Fruit fly (Drosophila melanogaster) whole organism, embryonic: ENCODE measurements around the gene msopa.
A peak's percentile ranks its signal among the peaks of the same experiment; 100 is the strongest.

Source experiments
- Atf3 ChIP-seq: fragments of 200-800 bp; sonication (Bioruptor generic); optimal IDR thresholded peaks from 3 replicates; lab custom pipeline; 2016; ENCODE audit warnings: missing biosample characterization, missing genetic modification characterization
- BtbVII ChIP-seq: fragments of 200-800 bp; sonication (Bioruptor generic); optimal IDR thresholded peaks from 3 replicates; lab custom pipeline; 2017; ENCODE audit warnings: missing biosample characterization, mild to moderate bottlenecking, missing genetic modification characterization
- CG10565 ChIP-seq: fragments of 200-800 bp; sonication (Bioruptor generic); optimal IDR thresholded peaks from 3 replicates; lab custom pipeline; 2016; ENCODE audit warnings: missing biosample characterization, mild to moderate bottlenecking, missing genetic modification characterization
- CG10979 ChIP-seq: fragments of 200-800 bp; sonication (Bioruptor generic); optimal IDR thresholded peaks from 2 replicates; lab custom pipeline; 2018; ENCODE audit warnings: missing biosample characterization, mild to moderate bottlenecking, missing genetic modification characterization, moderate library complexity
- CG11093 ChIP-seq: fragments of 200-800 bp; sonication (Bioruptor generic); IDR thresholded peaks from 3 replicates; pipeline ENCODE4 v1.3.6; 2022; ENCODE audit warnings: missing biosample characterization, missing genetic modification characterization
- CG11696 ChIP-seq: fragments of 200-800 bp; sonication (Bioruptor generic); IDR thresholded peaks from 2 replicates; pipeline ENCODE4 v1.3.6; 2022; ENCODE audit warnings: missing biosample characterization, missing genetic modification characterization
- CG12236 ChIP-seq: fragments of 200-800 bp; sonication (Bioruptor generic); optimal IDR thresholded peaks from 2 replicates; lab custom pipeline; 2016; ENCODE audit warnings: missing biosample characterization, missing genetic modification characterization
- CG12769 ChIP-seq: fragments of 200-800 bp; sonication (Bioruptor generic); optimal IDR thresholded peaks from 2 replicates; lab custom pipeline; 2019; ENCODE audit warnings: missing biosample characterization, mild to moderate bottlenecking, missing genetic modification characterization, moderate library complexity
- CG14050 ChIP-seq: fragments of 200-800 bp; sonication (Bioruptor generic); IDR thresholded peaks from 3 replicates; pipeline ENCODE4 v1.3.6; 2022; ENCODE audit warnings: missing biosample characterization, missing genetic modification characterization
- CG15073 ChIP-seq: fragments of 200-800 bp; sonication (Bioruptor generic); optimal IDR thresholded peaks from 2 replicates; lab custom pipeline; 2016; ENCODE audit warnings: missing biosample characterization, missing genetic modification characterization
- CG1529 ChIP-seq: fragments of 200-800 bp; sonication (Bioruptor generic); optimal IDR thresholded peaks from 3 replicates; lab custom pipeline; 2018; ENCODE audit warnings: missing biosample characterization, missing genetic modification characterization
- CG16815 ChIP-seq: fragments of 200-800 bp; sonication (Bioruptor generic); optimal IDR thresholded peaks from 3 replicates; lab custom pipeline; 2017; ENCODE audit warnings: missing biosample characterization, mild to moderate bottlenecking, missing genetic modification characterization
- CG2129 ChIP-seq: fragments of 200-800 bp; sonication (Bioruptor generic); IDR thresholded peaks from 2 replicates; pipeline ENCODE4 v1.3.6; 2022; ENCODE audit warnings: missing biosample characterization, missing genetic modification characterization; ENCODE audit not compliant: partially characterized antibody
- CG2875 ChIP-seq: fragments of 200-800 bp; sonication (Bioruptor generic); optimal IDR thresholded peaks from 2 replicates; lab custom pipeline; 2017; ENCODE audit warnings: missing biosample characterization, mild to moderate bottlenecking, missing genetic modification characterization, missing genetic modification reagents
- CG30431 ChIP-seq: fragments of 200-800 bp; sonication (Bioruptor generic); optimal IDR thresholded peaks from 2 replicates; lab custom pipeline; 2017; ENCODE audit warnings: missing biosample characterization, missing genetic modification characterization
- CG31388 ChIP-seq: fragments of 200-800 bp; sonication (Bioruptor generic); optimal IDR thresholded peaks from 2 replicates; lab custom pipeline; 2016; ENCODE audit warnings: missing biosample characterization, missing genetic modification characterization
- CG32767 ChIP-seq: fragments of 200-800 bp; sonication (Bioruptor generic); IDR thresholded peaks from 2 replicates; pipeline ENCODE4 v1.3.6; 2022; ENCODE audit warnings: missing biosample characterization, missing genetic modification characterization
- CG3281 ChIP-seq: fragments of 200-800 bp; sonication (Bioruptor generic); optimal IDR thresholded peaks from 3 replicates; lab custom pipeline; 2017; ENCODE audit warnings: missing biosample characterization, mild to moderate bottlenecking, missing genetic modification characterization
- CG33557 ChIP-seq: fragments of 200-800 bp; sonication (Bioruptor generic); optimal IDR thresholded peaks from 2 replicates; lab custom pipeline; 2019; ENCODE audit warnings: missing biosample characterization, mild to moderate bottlenecking, missing genetic modification characterization, moderate library complexity
- CG3847 ChIP-seq: fragments of 200-800 bp; sonication (Bioruptor generic); IDR thresholded peaks from 2 replicates; pipeline ENCODE4 v1.3.6; 2022; ENCODE audit warnings: missing biosample characterization, missing genetic modification characterization
- CG5180 ChIP-seq: fragments of 200-800 bp; sonication (Bioruptor generic); optimal IDR thresholded peaks from 3 replicates; lab custom pipeline; 2017; ENCODE audit warnings: missing biosample characterization, missing genetic modification characterization, mild to moderate bottlenecking, moderate library complexity, missing genetic modification reagents
- CG6272 ChIP-seq: fragments of 200-800 bp; sonication (Bioruptor generic); IDR thresholded peaks from 2 replicates; pipeline ENCODE4 v1.3.6; 2022; ENCODE audit warnings: missing biosample characterization, missing genetic modification characterization
- D19A ChIP-seq: fragments of 200-800 bp; optimal IDR thresholded peaks from 3 replicates; lab custom pipeline; 2019; ENCODE audit warnings: missing biosample characterization, mild to moderate bottlenecking, missing genetic modification characterization, moderate library complexity
- Deaf1 ChIP-seq: fragments of 200-800 bp; optimal IDR thresholded peaks from 3 replicates; lab custom pipeline; 2019; ENCODE audit warnings: missing biosample characterization, mild to moderate bottlenecking, missing genetic modification characterization, moderate library complexity
- Fer3 ChIP-seq: fragments of 200-800 bp; sonication (Bioruptor generic); optimal IDR thresholded peaks from 2 replicates; lab custom pipeline; 2018; ENCODE audit warnings: missing biosample characterization, mild to moderate bottlenecking, missing genetic modification characterization, moderate library complexity
- H15 ChIP-seq: fragments of 200-800 bp; sonication (Bioruptor generic); IDR thresholded peaks from 3 replicates; pipeline ENCODE4 v1.3.6; 2022; ENCODE audit warnings: missing biosample characterization, missing genetic modification characterization
- HHEX ChIP-seq: fragments of 200-800 bp; sonication (Bioruptor generic); optimal IDR thresholded peaks from 3 replicates; lab custom pipeline; 2017; ENCODE audit warnings: missing biosample characterization, mild to moderate bottlenecking, missing genetic modification characterization, missing genetic modification reagents
- HLHmδ ChIP-seq: fragments of 200-800 bp; sonication (Bioruptor generic); optimal IDR thresholded peaks from 2 replicates; lab custom pipeline; 2018; ENCODE audit warnings: missing biosample characterization, mild to moderate bottlenecking, missing genetic modification characterization, moderate library complexity
- Hand ChIP-seq: fragments of 200-800 bp; sonication (Bioruptor generic); optimal IDR thresholded peaks from 2 replicates; lab custom pipeline; 2017; ENCODE audit warnings: mild to moderate bottlenecking, missing biosample characterization, missing genetic modification reagents, missing genetic modification characterization
- Jarid2 ChIP-seq: fragments of 200-800 bp; sonication (Bioruptor generic); optimal IDR thresholded peaks from 3 replicates; lab custom pipeline; 2017; ENCODE audit warnings: mild to moderate bottlenecking, missing biosample characterization, missing genetic modification reagents, missing genetic modification characterization
- Lhr ChIP-seq: fragments of 200-800 bp; sonication (Bioruptor generic); optimal IDR thresholded peaks from 3 replicates; lab custom pipeline; 2017; ENCODE audit warnings: mild to moderate bottlenecking, missing biosample characterization, missing genetic modification reagents, missing genetic modification characterization
- Nf-YC ChIP-seq: fragments of 200-800 bp; optimal IDR thresholded peaks from 3 replicates; lab custom pipeline; 2019; ENCODE audit warnings: missing biosample characterization, mild to moderate bottlenecking, missing genetic modification characterization, moderate library complexity
- Ptx1 ChIP-seq: fragments of 200-800 bp; sonication (Bioruptor generic); IDR thresholded peaks from 2 replicates; pipeline ENCODE4 v1.3.6; 2022; ENCODE audit warnings: missing biosample characterization, missing genetic modification characterization
- Sin3A ChIP-seq: fragments of >200 bp; optimal IDR thresholded peaks from 2 replicates; lab custom pipeline; 2018
- Sry-δ ChIP-seq: fragments of 200-800 bp; sonication (Bioruptor generic); optimal IDR thresholded peaks from 2 replicates; lab custom pipeline; 2016; ENCODE audit warnings: missing biosample characterization, missing genetic modification characterization
- bcd ChIP-seq: fragments of 200-800 bp; sonication (Bioruptor generic); optimal IDR thresholded peaks from 2 replicates; lab custom pipeline; 2017; ENCODE audit warnings: missing biosample characterization, mild to moderate bottlenecking, missing genetic modification characterization
- chm ChIP-seq: fragments of 200-800 bp; sonication (Bioruptor generic); IDR thresholded peaks from 2 replicates; pipeline ENCODE4 v1.3.6; 2022; ENCODE audit warnings: missing biosample characterization, missing genetic modification characterization
- da ChIP-seq: fragments of 200-800 bp; sonication (Bioruptor generic); optimal IDR thresholded peaks from 2 replicates; lab custom pipeline; 2016; ENCODE audit warnings: missing biosample characterization, missing genetic modification characterization
- dimm ChIP-seq: fragments of 200-800 bp; sonication (Bioruptor generic); IDR thresholded peaks from 2 replicates; pipeline ENCODE4 v1.3.6; 2022; ENCODE audit warnings: missing biosample characterization, missing genetic modification characterization
- ems ChIP-seq: fragments of 200-800 bp; sonication (Bioruptor generic); optimal IDR thresholded peaks from 3 replicates; lab custom pipeline; 2016; ENCODE audit warnings: missing biosample characterization, missing genetic modification characterization
- fd102C ChIP-seq: fragments of 200-800 bp; sonication (Bioruptor generic); optimal IDR thresholded peaks from 2 replicates; lab custom pipeline; 2018; ENCODE audit warnings: missing biosample characterization, mild to moderate bottlenecking, missing genetic modification characterization, moderate library complexity
- fd96Cb ChIP-seq: fragments of 200-800 bp; sonication (Bioruptor generic); optimal IDR thresholded peaks from 2 replicates; lab custom pipeline; 2018; ENCODE audit warnings: missing biosample characterization, mild to moderate bottlenecking, missing genetic modification characterization, moderate library complexity
- grau ChIP-seq: fragments of 200-800 bp; optimal IDR thresholded peaks from 3 replicates; lab custom pipeline; 2019; ENCODE audit warnings: missing biosample characterization, mild to moderate bottlenecking, missing genetic modification characterization, moderate library complexity
- gro ChIP-seq: fragments of 200-800 bp; sonication (Bioruptor generic); optimal IDR thresholded peaks from 2 replicates; lab custom pipeline; 2016; ENCODE audit warnings: missing biosample characterization, missing genetic modification characterization
- ham ChIP-seq: fragments of 200-800 bp; sonication (Bioruptor generic); IDR thresholded peaks from 2 replicates; pipeline ENCODE4 v1.3.6; 2022; ENCODE audit warnings: missing biosample characterization, missing genetic modification characterization
- ranshi ChIP-seq: fragments of 200-800 bp; sonication (Bioruptor generic); IDR thresholded peaks from 2 replicates; pipeline ENCODE4 v1.3.6; 2022; ENCODE audit warnings: missing biosample characterization, missing genetic modification characterization
- row ChIP-seq: fragments of 200-800 bp; sonication (Bioruptor generic); IDR thresholded peaks from 3 replicates; pipeline ENCODE4 v1.3.6; 2022; ENCODE audit warnings: missing biosample characterization, missing genetic modification characterization
- salm ChIP-seq: fragments of 200-800 bp; sonication (Bioruptor generic); optimal IDR thresholded peaks from 2 replicates; lab custom pipeline; 2018; ENCODE audit warnings: missing biosample characterization, mild to moderate bottlenecking, missing genetic modification characterization
- scrt ChIP-seq: fragments of 200-800 bp; sonication (Bioruptor generic); optimal IDR thresholded peaks from 2 replicates; lab custom pipeline; 2018; ENCODE audit warnings: missing biosample characterization, mild to moderate bottlenecking, missing genetic modification characterization, moderate library complexity
- tup ChIP-seq: fragments of 200-800 bp; sonication (Bioruptor generic); optimal IDR thresholded peaks from 2 replicates; lab custom pipeline; 2016; ENCODE audit warnings: missing biosample characterization, mild to moderate bottlenecking, missing genetic modification characterization, moderate library complexity
- zfh2 ChIP-seq: fragments of 200-800 bp; sonication (Bioruptor generic); optimal IDR thresholded peaks from 2 replicates; lab custom pipeline; 2016; ENCODE audit warnings: missing biosample characterization, missing genetic modification characterization

The msopa gene

DNA sequence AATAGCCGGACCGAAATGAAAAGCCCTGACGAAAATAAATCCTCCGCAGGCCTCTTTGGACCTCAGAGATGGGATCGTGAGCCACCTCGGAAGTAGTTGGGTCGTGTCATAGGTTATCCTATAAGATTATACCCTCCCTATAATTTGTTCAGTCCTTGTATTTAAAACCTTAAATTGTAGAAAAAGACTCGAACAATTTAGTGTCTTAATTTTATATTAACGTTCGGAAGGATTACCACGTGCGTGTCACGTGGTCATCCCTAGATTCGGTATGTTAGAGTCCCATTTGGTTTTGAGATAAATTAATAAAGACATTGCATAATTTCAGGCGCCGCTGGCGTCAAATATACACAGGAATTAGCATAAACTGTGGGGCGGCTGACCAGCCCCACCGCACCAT is 4.5 kb upstream of the msopa start (continued):
- TF ChIP-seq CG16815 (GFP tag; lab: Kevin White, UChicago) (peak; percentile 30), da (GFP tag; lab: Kevin White, UChicago) (peak; percentile 12), Sin3A (lab: Kevin White, UChicago) (no peak), CG14050 (GFP tag; lab: Robert Waterston, UW) (peak; percentile 26; the same call in 1 of the 3 replicates), CG15073 (GFP tag; lab: Kevin White, UChicago) (no peak), ems (peak; percentile 47), BtbVII (GFP tag; lab: Kevin White, UChicago) (no peak), Fer3 (tag; lab: Kevin White, UChicago) (peak; percentile 52), CG10565 (GFP tag; lab: Kevin White, UChicago) (no peak), Ptx1 (peak; percentile 60), CG2875 (GFP tag; lab: Kevin White, UChicago) (peak; percentile 30), salm (no peak), gro (GFP tag; lab: Kevin White, UChicago) (peak; percentile 48), fd96Cb (tag; lab: Kevin White, UChicago) (peak; percentile 26), row (peak; percentile 84), Nf-YC (no peak), dimm (no peak), CG33557 (peak; percentile 10), scrt (peak; percentile 5), Deaf1 (tag; lab: Kevin White, UChicago) (peak; percentile 23), CG11696 (GFP tag; lab: Robert Waterston, UW) (peak; percentile 55; the same call in 1 of the 2 replicates), bcd (GFP tag; lab: Kevin White, UChicago) (peak; percentile 50), HLHmδ (GFP tag; lab: Kevin White, UChicago) (no peak), CG10979 (tag; lab: Kevin White, UChicago) (peak; percentile 67), CG5180 (GFP tag; lab: Kevin White, UChicago) (no peak), CG31388 (no peak), fd102C (no peak), ham (GFP tag; lab: Robert Waterston, UW) (no peak), Hand (GFP tag; lab: Kevin White, UChicago) (no peak), D19A (tag; lab: Kevin White, UChicago) (peak; percentile 39), CG6272 (GFP tag; lab: Robert Waterston, UW) (0 out of 2 replicates have a peak, but pooled peaks have one; percentile 22), CG2129 (GFP tag; lab: Robert Waterston, UW) (peak; percentile 92), CG3847 (GFP tag; lab: Robert Waterston, UW) (peak; percentile 49; the same call in 1 of the 2 replicates), Jarid2 (GFP tag; lab: Kevin White, UChicago) (no peak), tup (GFP tag; lab: Kevin White, UChicago) (peak; percentile 21), CG11093 (GFP tag; lab: Robert Waterston, UW) (no peak), CG30431 (peak; percentile 28), Atf3 (GFP tag; lab: Kevin White, UChicago) (no peak), ranshi (GFP tag; lab: Robert Waterston, UW) (peak; percentile 51; the same call in 1 of the 2 replicates), grau (tag; lab: Kevin White, UChicago) (peak; percentile 66), CG12769 (peak; percentile 53), CG32767 (GFP tag; lab: Robert Waterston, UW) (no peak), chm (GFP tag; lab: Robert Waterston, UW) (peak; percentile 60), Sry-δ (peak; percentile 74), HHEX (peak; percentile 50), CG3281 (peak; percentile 48), CG1529 (peak; percentile 13), H15 (GFP tag; lab: Robert Waterston, UW) (0 out of 3 replicates have a peak, but pooled peaks have one; percentile 30), zfh2 (GFP tag; lab: Kevin White, UChicago) (peak; percentile 64), CG12236 (GFP tag; lab: Kevin White, UChicago) (no peak), Lhr (peak; percentile 46)
